Worm (Caenorhabditis elegans) whole organism, L2 larva: ENCODE measurements around the gene C33B4.5.

ENCODE experiments used
- C34F6.9 ChIP-seq: fragments of 150-350 bp; optimal IDR thresholded peaks from 2 replicates; lab custom pipeline; 2014; ENCODE audit warnings: missing biosample characterization, missing genetic modification characterization
- F13H6.1 ChIP-seq: sonication (generic microtip); optimal IDR thresholded peaks from 2 replicates; lab custom pipeline; 2016; ENCODE audit warnings: missing genetic modification characterization, missing compliant biosample characterization
- R02D3.7 ChIP-seq: fragments of 150-350 bp; optimal IDR thresholded peaks from 2 replicates; lab custom pipeline; 2014; ENCODE audit warnings: missing biosample characterization, missing genetic modification characterization
- Y55F3AM.14 ChIP-seq: fragments of 200-800 bp; sonication (Bioruptor generic); optimal IDR thresholded peaks from 2 replicates; lab custom pipeline; 2018; ENCODE audit warnings: mild to moderate bottlenecking, missing genetic modification characterization, missing compliant biosample characterization
- ZK546.5 ChIP-seq: sonication (generic microtip); optimal IDR thresholded peaks from 2 replicates; lab custom pipeline; 2017; ENCODE audit warnings: missing biosample characterization, missing genetic modification characterization
- alr-1 ChIP-seq: fragments of 150-350 bp; optimal IDR thresholded peaks from 2 replicates; lab custom pipeline; 2014; ENCODE audit warnings: missing biosample characterization, missing genetic modification characterization
- aly-2 ChIP-seq: fragments of 150-350 bp; optimal IDR thresholded peaks from 2 replicates; lab custom pipeline; 2014; ENCODE audit warnings: missing biosample characterization, missing genetic modification characterization
- ama-1 ChIP-seq: fragments of 150-350 bp; optimal IDR thresholded peaks from 2 replicates; lab custom pipeline; 2018; ENCODE audit warnings: inconsistent platforms
- blmp-1 ChIP-seq: sonication (generic microtip); optimal IDR thresholded peaks from 2 replicates; lab custom pipeline; 2017; ENCODE audit warnings: missing genetic modification characterization, mild to moderate bottlenecking, missing compliant biosample characterization, antibody characterized with exemption, moderate library complexity; ENCODE audit not compliant: insufficient read depth
- ceh-16 ChIP-seq: fragments of 150-350 bp; optimal IDR thresholded peaks from 2 replicates; lab custom pipeline; 2014; ENCODE audit warnings: missing biosample characterization, missing genetic modification characterization
- ceh-82 ChIP-seq: fragments of 150-350 bp; optimal IDR thresholded peaks from 2 replicates; lab custom pipeline; 2014; ENCODE audit warnings: missing biosample characterization, missing genetic modification characterization
- crh-2 ChIP-seq: sonication (generic microtip); optimal IDR thresholded peaks from 2 replicates; lab custom pipeline; 2017; ENCODE audit warnings: missing biosample characterization, missing genetic modification characterization
- dmd-4 ChIP-seq: sonication (generic microtip); optimal IDR thresholded peaks from 2 replicates; lab custom pipeline; 2017; ENCODE audit warnings: missing biosample characterization, missing genetic modification characterization
- egl-27 ChIP-seq: sonication (generic microtip); optimal IDR thresholded peaks from 3 replicates; lab custom pipeline; 2017; ENCODE audit warnings: missing biosample characterization, missing genetic modification reagents, missing genetic modification characterization
- elt-1 ChIP-seq: fragments of 150-350 bp; optimal IDR thresholded peaks from 2 replicates; lab custom pipeline; 2014; ENCODE audit warnings: missing biosample characterization, missing genetic modification characterization
- elt-3 ChIP-seq: sonication (generic microtip); optimal IDR thresholded peaks from 2 replicates; lab custom pipeline; 2017; ENCODE audit warnings: missing biosample characterization, missing genetic modification characterization
- fos-1 ChIP-seq: fragments of 150-350 bp; optimal IDR thresholded peaks from 2 replicates; lab custom pipeline; 2014; ENCODE audit warnings: missing biosample characterization, missing genetic modification characterization
- gmeb-1 ChIP-seq: fragments of 150-350 bp; optimal IDR thresholded peaks from 2 replicates; lab custom pipeline; 2014; ENCODE audit warnings: missing biosample characterization, missing genetic modification characterization
- lin-11 ChIP-seq: fragments of 150-350 bp; sonication (generic microtip); optimal IDR thresholded peaks from 2 replicates; lab custom pipeline; 2014; ENCODE audit warnings: missing biosample characterization, missing genetic modification characterization, inconsistent platforms, mixed read lengths
- lin-13 ChIP-seq: fragments of 150-350 bp; optimal IDR thresholded peaks from 2 replicates; lab custom pipeline; 2014; ENCODE audit warnings: missing biosample characterization, missing genetic modification reagents, missing genetic modification characterization
- lin-39 ChIP-seq: fragments of 150-350 bp; optimal IDR thresholded peaks from 2 replicates; lab custom pipeline; 2014; ENCODE audit warnings: missing biosample characterization, missing genetic modification reagents, missing genetic modification characterization
- lsy-2 ChIP-seq, 2 experiments: fragments of 150-350 bp in 1 of 2; sonication (generic microtip) in 1 of 2; optimal IDR thresholded peaks; 2 replicates each; lab custom pipeline; 2014 to 2017; ENCODE audit warnings: missing biosample characterization in 2 of 2, missing genetic modification characterization in 2 of 2
- mab-5 ChIP-seq: fragments of 150-350 bp; optimal IDR thresholded peaks from 2 replicates; lab custom pipeline; 2014; ENCODE audit warnings: missing biosample characterization, missing genetic modification characterization
- mbf-1 ChIP-seq: sonication (generic microtip); optimal IDR thresholded peaks from 2 replicates; lab custom pipeline; 2017; ENCODE audit warnings: missing biosample characterization, missing genetic modification characterization
- mdl-1 ChIP-seq, 2 experiments: fragments of 150-350 bp in 1 of 2; sonication (generic microtip) in 1 of 2; optimal IDR thresholded peaks; 2 replicates each; lab custom pipeline; 2017; ENCODE audit warnings: missing biosample characterization in 2 of 2, missing genetic modification characterization in 2 of 2
- nhr-10 ChIP-seq: sonication (generic microtip); optimal IDR thresholded peaks from 2 replicates; lab custom pipeline; 2017; ENCODE audit warnings: missing biosample characterization, missing genetic modification characterization
- nhr-11 ChIP-seq: fragments of 150-350 bp; optimal IDR thresholded peaks from 2 replicates; lab custom pipeline; 2014; ENCODE audit warnings: missing biosample characterization, missing genetic modification characterization
- nhr-12 ChIP-seq: fragments of 150-350 bp; optimal IDR thresholded peaks from 2 replicates; lab custom pipeline; 2014; ENCODE audit warnings: missing biosample characterization, missing genetic modification characterization
- nhr-129 ChIP-seq: fragments of 150-350 bp; optimal IDR thresholded peaks from 2 replicates; lab custom pipeline; 2014; ENCODE audit warnings: missing biosample characterization, missing genetic modification characterization
- nhr-21 ChIP-seq: fragments of 150-350 bp; optimal IDR thresholded peaks from 2 replicates; lab custom pipeline; 2014; ENCODE audit warnings: missing biosample characterization, missing genetic modification characterization
- nhr-23 ChIP-seq: fragments of 150-350 bp; optimal IDR thresholded peaks from 2 replicates; lab custom pipeline; 2014; ENCODE audit warnings: missing biosample characterization, missing genetic modification reagents, missing genetic modification characterization
- nhr-237 ChIP-seq: fragments of 150-350 bp; optimal IDR thresholded peaks from 2 replicates; lab custom pipeline; 2014; ENCODE audit warnings: missing biosample characterization, missing genetic modification characterization
- nhr-25 ChIP-seq: fragments of 150-350 bp; sonication (generic microtip); optimal IDR thresholded peaks from 3 replicates; lab custom pipeline; 2014; ENCODE audit warnings: missing biosample characterization, missing genetic modification characterization
- nhr-6 ChIP-seq: fragments of 150-350 bp; optimal IDR thresholded peaks from 2 replicates; lab custom pipeline; 2014; ENCODE audit warnings: missing biosample characterization, missing genetic modification characterization
- nhr-77 ChIP-seq: fragments of 150-350 bp; optimal IDR thresholded peaks from 2 replicates; lab custom pipeline; 2014; ENCODE audit warnings: missing biosample characterization, missing genetic modification characterization
- peb-1 ChIP-seq: fragments of 150-350 bp; optimal IDR thresholded peaks from 2 replicates; lab custom pipeline; 2014; ENCODE audit warnings: missing biosample characterization, missing genetic modification characterization
- sem-4 ChIP-seq: fragments of 150-350 bp; optimal IDR thresholded peaks from 2 replicates; lab custom pipeline; 2014; ENCODE audit warnings: missing biosample characterization, missing genetic modification reagents, missing genetic modification characterization
- skn-1 ChIP-seq: sonication (generic microtip); optimal IDR thresholded peaks from 2 replicates; lab custom pipeline; 2017; ENCODE audit warnings: missing biosample characterization, missing genetic modification characterization
- sma-3 ChIP-seq: sonication (generic microtip); optimal IDR thresholded peaks from 2 replicates; lab custom pipeline; 2016; ENCODE audit warnings: missing genetic modification reagents, missing genetic modification characterization, missing compliant biosample characterization
- sma-9 ChIP-seq, 2 experiments: fragments of 150-350 bp in 1 of 2; sonication (generic microtip) in 1 of 2; optimal IDR thresholded peaks; 2 replicates each; lab custom pipeline; 2014 to 2016; ENCODE audit warnings: missing genetic modification characterization in 2 of 2, mild to moderate bottlenecking in 1 of 2, missing biosample characterization in 1 of 2, missing compliant biosample characterization in 1 of 2, missing genetic modification reagents in 1 of 2, moderate library complexity in 1 of 2
- snpc-4 ChIP-seq: fragments of 150-350 bp; optimal IDR thresholded peaks from 2 replicates; lab custom pipeline; 2014; ENCODE audit warnings: missing biosample characterization, missing genetic modification characterization
- unc-39 ChIP-seq: fragments of 150-350 bp; optimal IDR thresholded peaks from 2 replicates; lab custom pipeline; 2014; ENCODE audit warnings: missing biosample characterization, missing genetic modification characterization
- unc-55 ChIP-seq: fragments of 150-350 bp; sonication (generic microtip); optimal IDR thresholded peaks from 3 replicates; lab custom pipeline; 2014; ENCODE audit warnings: missing biosample characterization, missing genetic modification reagents, missing genetic modification characterization
- unc-62 ChIP-seq: fragments of 150-350 bp; optimal IDR thresholded peaks from 2 replicates; lab custom pipeline; 2014; ENCODE audit warnings: missing biosample characterization, missing genetic modification reagents, missing genetic modification characterization
- zag-1 ChIP-seq: fragments of 150-350 bp; optimal IDR thresholded peaks from 2 replicates; lab custom pipeline; 2014; ENCODE audit warnings: missing biosample characterization, missing genetic modification characterization
- ztf-1 ChIP-seq: fragments of 200-800 bp; sonication (Bioruptor generic); conservative IDR thresholded peaks from 2 replicates; pipeline ENCODE4 v1.3.6; 2022; ENCODE audit warnings: missing genetic modification characterization, missing compliant biosample characterization
- ztf-11 ChIP-seq: sonication (generic microtip); optimal IDR thresholded peaks from 2 replicates; lab custom pipeline; 2017; ENCODE audit warnings: missing biosample characterization, missing genetic modification characterization
- ztf-4 ChIP-seq: fragments of 150-350 bp; optimal IDR thresholded peaks from 2 replicates; lab custom pipeline; 2014; ENCODE audit warnings: missing biosample characterization, missing genetic modification characterization

C33B4.5 gene

DNA sequence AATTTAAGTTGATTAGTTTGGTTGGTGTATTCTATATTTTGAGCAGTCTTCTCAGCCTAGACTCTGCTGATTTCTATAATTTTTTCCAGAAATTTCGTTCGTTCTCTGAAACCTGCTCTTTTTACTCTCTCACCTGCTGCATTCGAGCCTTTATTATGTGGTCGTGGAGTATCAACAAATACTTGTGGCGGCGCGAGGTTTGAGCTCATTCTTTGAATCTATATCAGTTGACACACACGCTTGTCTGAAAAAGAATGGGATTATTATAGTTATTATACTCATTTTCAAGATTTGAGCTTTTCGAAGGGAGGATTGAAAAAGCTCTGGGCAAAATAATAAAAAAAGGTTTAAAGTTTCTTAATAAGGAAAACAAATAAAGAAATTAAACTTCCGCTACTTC is 7.1 kb upstream of the C33B4.5 start:
- TF ChIP-seq zag-1 (tag; lab: Kevin White, UChicago), result no peak
- TF ChIP-seq lin-11 (tag; lab: Kevin White, UChicago), result peak; percentile 9

ce11 chrII:11376598-11377108 is 6.5 kb upstream of the C33B4.5 start:
- TF ChIP-seq mdl-1 (tag; optimal IDR thresholded peaks at IDR 0.05; lab: Kevin White, UChicago), result no peak
- TF ChIP-seq aly-2 (tag; lab: Kevin White, UChicago), result no peak
- no peak for TF ChIP-seq ceh-82
- no peak for TF ChIP-seq ceh-16
- peak; percentile 12 for TF ChIP-seq egl-27 (tag; lab: Kevin White, UChicago)
- no peak for TF ChIP-seq ztf-11 (tag; lab: Kevin White, UChicago)
- TF ChIP-seq ztf-1 (GFP tag; lab: Robert Waterston, UW), result no peak
- TF ChIP-seq elt-3, result no peak
- TF ChIP-seq nhr-237 (tag; lab: Kevin White, UChicago), result no peak
- no peak for TF ChIP-seq R02D3.7
- TF ChIP-seq zag-1 (tag; lab: Kevin White, UChicago), result no peak
- TF ChIP-seq unc-55 (GFP tag; lab: Kevin White, UChicago), result no peak
- no peak for TF ChIP-seq nhr-23
- TF ChIP-seq mab-5 (tag; lab: Kevin White, UChicago), result no peak
- TF ChIP-seq nhr-21 (tag; lab: Kevin White, UChicago), result peak; percentile 40
- TF ChIP-seq unc-62 (GFP tag; lab: Kevin White, UChicago), result no peak
- TF ChIP-seq nhr-77 (tag; lab: Kevin White, UChicago), result peak; percentile 9
- TF ChIP-seq crh-2 (tag; lab: Kevin White, UChicago), result no peak
- no peak for TF ChIP-seq sem-4 (tag; lab: Kevin White, UChicago)
- TF ChIP-seq peb-1, result no peak
- TF ChIP-seq nhr-10 (tag; lab: Kevin White, UChicago), result no peak
- no peak for TF ChIP-seq unc-39
- TF ChIP-seq fos-1 (tag; lab: Kevin White, UChicago), result peak; percentile 7
- TF ChIP-seq ama-1 (lab: Kevin White, UChicago), result peak; percentile 83
- TF ChIP-seq mbf-1, result no peak
- no peak for TF ChIP-seq alr-1 (tag; lab: Kevin White, UChicago)
- no peak for TF ChIP-seq blmp-1
- TF ChIP-seq elt-1 (tag; lab: Kevin White, UChicago), result no peak
- TF ChIP-seq sma-9 (GFP tag; optimal IDR thresholded peaks at IDR 0.05; lab: Kevin White, UChicago), result peak; percentile 23
- TF ChIP-seq sma-9 (tag; optimal IDR thresholded peaks at IDR 0.05; lab: Kevin White, UChicago), result no peak
- peak; percentile 9 for TF ChIP-seq F13H6.1 (tag; lab: Kevin White, UChicago)
- TF ChIP-seq sma-3, result peak; percentile 78
- TF ChIP-seq nhr-25 (tag; lab: Kevin White, UChicago), result no peak
- peak; percentile 19 to 56 for TF ChIP-seq lsy-2 (tag; optimal IDR thresholded peaks at IDR 0.05; lab: Kevin White, UChicago)
- TF ChIP-seq nhr-12, result no peak
- TF ChIP-seq ztf-4 (tag; lab: Kevin White, UChicago), result no peak
- no peak for TF ChIP-seq nhr-11 (tag; lab: Kevin White, UChicago)
- peak; percentile 1 for TF ChIP-seq lin-13 (GFP tag; lab: Kevin White, UChicago)
- no peak for TF ChIP-seq C34F6.9 (tag; lab: Kevin White, UChicago)
- peak; percentile 57 for TF ChIP-seq Y55F3AM.14 (GFP tag; lab: Kevin White, UChicago)
- peak; percentile 20 for TF ChIP-seq nhr-6
- peak; percentile 21 for TF ChIP-seq nhr-129 (tag; lab: Kevin White, UChicago)
- TF ChIP-seq snpc-4 (tag; lab: Kevin White, UChicago), result peak; percentile 93
- TF ChIP-seq lin-11 (tag; lab: Kevin White, UChicago), result no peak
- TF ChIP-seq dmd-4, result no peak
- no peak for TF ChIP-seq skn-1 (tag; lab: Kevin White, UChicago)
- peak; percentile 38 for TF ChIP-seq gmeb-1 (tag; lab: Kevin White, UChicago)
- no peak for TF ChIP-seq lin-39 (tag; lab: Kevin White, UChicago)
- TF ChIP-seq ZK546.5 (tag; lab: Kevin White, UChicago), result no peak
